Worm (Caenorhabditis elegans): Measurements from ENCODE around the gene scl-25.

- TF ChIP-seq W03F9.2 (tag; optimal IDR thresholded peaks at IDR 0.05) (no peak), him-1 (tag; optimal IDR thresholded peaks at IDR 0.05) (no peak), dao-5 (tag; optimal IDR thresholded peaks at IDR 0.05) (no peak)
Measured at ce11 chrV:17273249-17273648, 47.8 kb downstream of the scl-25 start, which contains the start of gene K10G4.10.
